Fruit fly (Drosophila melanogaster): ENCODE results near the gene SLIRP1.

Gene SLIRP1

DNA sequence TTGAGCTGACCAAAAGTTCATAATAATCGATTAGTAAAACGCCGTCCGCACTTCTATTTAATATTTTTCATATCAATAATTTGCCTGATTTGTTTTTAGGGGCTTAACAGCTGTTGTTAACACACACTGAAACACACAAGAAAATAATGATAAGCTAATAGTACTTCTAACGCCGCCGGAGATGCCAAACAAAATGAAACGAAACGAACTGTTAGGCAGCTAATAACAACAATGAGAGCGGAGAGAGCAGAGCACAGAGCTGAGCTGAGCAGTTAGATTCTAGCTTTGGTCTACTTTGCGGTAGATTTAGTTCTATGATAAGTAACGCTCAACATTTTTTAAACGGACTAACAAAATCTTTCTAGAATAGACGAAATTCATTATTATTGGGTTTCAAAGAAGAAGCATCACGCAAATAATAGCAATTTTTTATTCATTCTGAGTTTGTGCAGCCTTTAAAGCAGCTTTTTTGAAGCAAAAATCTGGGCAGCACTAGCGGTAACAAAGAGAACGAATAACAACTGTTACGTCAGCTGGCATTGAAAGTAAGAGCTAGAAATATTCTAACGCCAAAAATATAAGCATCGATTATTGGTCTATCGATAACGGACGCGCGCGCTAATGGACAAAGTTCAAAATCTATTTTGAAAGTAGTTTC, 12.5 kb downstream of the SLIRP1 start, which contains the start of gene Abca3 (continued):
- TF ChIP-seq stwl (tag; optimal IDR thresholded peaks at IDR 0.05) = peak; percentile 30
- TF ChIP-seq HmgD (GFP tag; optimal IDR thresholded peaks at IDR 0.05) = peak; percentile 13
- no peak for TF ChIP-seq ase (GFP tag; IDR thresholded peaks at IDR 0.05)
- no peak for TF ChIP-seq CG4282 (GFP tag; optimal IDR thresholded peaks at IDR 0.05)
- TF ChIP-seq CG4854 (GFP tag; optimal IDR thresholded peaks at IDR 0.05) = peak; percentile 17
- TF ChIP-seq zf30C (GFP tag; optimal IDR thresholded peaks at IDR 0.05) = no peak
- TF ChIP-seq bigmax (GFP tag; optimal IDR thresholded peaks at IDR 0.05) = no peak
- TF ChIP-seq Aef1 (GFP tag; IDR thresholded peaks at IDR 0.05) = peak; percentile 44; the same call in 2 of the 3 replicates
- no peak for TF ChIP-seq slp2 (GFP tag; optimal IDR thresholded peaks at IDR 0.05)
- no peak; the same call in 1 of the 2 replicates for TF ChIP-seq Ada2b (GFP tag; IDR thresholded peaks at IDR 0.05)
- TF ChIP-seq phol (tag; optimal IDR thresholded peaks at IDR 0.05) = peak; percentile 64
- no peak for TF ChIP-seq onecut (GFP tag; IDR thresholded peaks at IDR 0.05)
- no peak for TF ChIP-seq so (GFP tag; IDR thresholded peaks at IDR 0.05)
- TF ChIP-seq emc (GFP tag; optimal IDR thresholded peaks at IDR 0.05) = no peak
- 0 out of 3 replicates have a peak, but pooled peaks have one; percentile 48 for TF ChIP-seq CG11456 (GFP tag; IDR thresholded peaks at IDR 0.05)
- TF ChIP-seq CG14014 (GFP tag; IDR thresholded peaks at IDR 0.05) = peak; percentile 54
- TF ChIP-seq CG10209 (GFP tag; optimal IDR thresholded peaks at IDR 0.05) = peak; percentile 52
- TF ChIP-seq CG13624 (GFP tag; optimal IDR thresholded peaks at IDR 0.05) = peak; percentile 58
- TF ChIP-seq NfI (GFP tag; optimal IDR thresholded peaks at IDR 0.05) = peak; percentile 71
- TF ChIP-seq CG16863 (GFP tag; optimal IDR thresholded peaks at IDR 0.05) = peak; percentile 29
- TF ChIP-seq odd (GFP tag; optimal IDR thresholded peaks at IDR 0.05) = peak; percentile 38
- TF ChIP-seq CG6791 (GFP tag; IDR thresholded peaks at IDR 0.05; ENCODE audit: partially characterized antibody) = 0 out of 3 replicates have a peak, but pooled peaks have one; percentile 39
- TF ChIP-seq Tbp (GFP tag; optimal IDR thresholded peaks at IDR 0.05) = no peak
- no peak for TF ChIP-seq CG10565 (GFP tag; optimal IDR thresholded peaks at IDR 0.05)
- TF ChIP-seq pan (optimal IDR thresholded peaks at IDR 0.05) = no peak
- TF ChIP-seq pan (GFP tag; optimal IDR thresholded peaks at IDR 0.05 in 1 of 2, IDR thresholded peaks at IDR 0.05 in 1 of 2) = peak in 1 of 2 experiments; percentile 43
- TF ChIP-seq Max (GFP tag; optimal IDR thresholded peaks at IDR 0.05) = peak; percentile 48
- TF ChIP-seq ap (GFP tag; IDR thresholded peaks at IDR 0.05) = no peak
- TF ChIP-seq CG10654 (GFP tag; optimal IDR thresholded peaks at IDR 0.05) = peak; percentile 4
- 0 out of 2 replicates have a peak, but pooled peaks have one; percentile 19 for TF ChIP-seq Taf1 (GFP tag; IDR thresholded peaks at IDR 0.05)
- TF ChIP-seq HmgZ (tag; optimal IDR thresholded peaks at IDR 0.05) = peak; percentile 55
- no peak for TF ChIP-seq CG7987 (GFP tag; optimal IDR thresholded peaks at IDR 0.05)
- peak; percentile 46 for TF ChIP-seq Myb (GFP tag; optimal IDR thresholded peaks at IDR 0.05)
- no peak for TF ChIP-seq knrl (GFP tag; IDR thresholded peaks at IDR 0.05; ENCODE audit: partially characterized antibody)
- no peak for TF ChIP-seq jing (GFP tag; optimal IDR thresholded peaks at IDR 0.05)
- TF ChIP-seq Atf-2 (GFP tag; optimal IDR thresholded peaks at IDR 0.05) = peak; percentile 16
- TF ChIP-seq CG11247 (GFP tag; IDR thresholded peaks at IDR 0.05) = peak; percentile 40; the same call in 1 of the 2 replicates
- TF ChIP-seq prd (optimal IDR thresholded peaks at IDR 0.05) = no peak
- peak; percentile 70; the same call in 2 of the 3 replicates for TF ChIP-seq prd (GFP tag; IDR thresholded peaks at IDR 0.05)
- no peak; the same call in 2 of the 3 replicates for TF ChIP-seq Dbx (GFP tag; IDR thresholded peaks at IDR 0.05)
- peak; percentile 10 for TF ChIP-seq CG15011 (GFP tag; optimal IDR thresholded peaks at IDR 0.05)
- no peak for TF ChIP-seq mld (GFP tag; IDR thresholded peaks at IDR 0.05; ENCODE audit: partially characterized antibody)
- TF ChIP-seq CG10462 (GFP tag; optimal IDR thresholded peaks at IDR 0.05) = no peak
- TF ChIP-seq CG17186 (GFP tag; optimal IDR thresholded peaks at IDR 0.05) = no peak
- peak; percentile 20 for TF ChIP-seq CG1647 (GFP tag; optimal IDR thresholded peaks at IDR 0.05)
- TF ChIP-seq CG4617 (GFP tag; optimal IDR thresholded peaks at IDR 0.05; ENCODE audit: borderline replicate concordance) = peak; percentile 12
- no peak for TF ChIP-seq ham (GFP tag; IDR thresholded peaks at IDR 0.05)
- no peak for TF ChIP-seq Kr (GFP tag; optimal IDR thresholded peaks at IDR 0.05)
- peak; percentile 70 for TF ChIP-seq al (GFP tag; IDR thresholded peaks at IDR 0.05)
- TF ChIP-seq aop (GFP tag; IDR thresholded peaks at IDR 0.05) = no peak

All from whole organism, embryonic.